Worm (Caenorhabditis elegans): Measurements from ENCODE around the gene fbxc-52.

DNA sequence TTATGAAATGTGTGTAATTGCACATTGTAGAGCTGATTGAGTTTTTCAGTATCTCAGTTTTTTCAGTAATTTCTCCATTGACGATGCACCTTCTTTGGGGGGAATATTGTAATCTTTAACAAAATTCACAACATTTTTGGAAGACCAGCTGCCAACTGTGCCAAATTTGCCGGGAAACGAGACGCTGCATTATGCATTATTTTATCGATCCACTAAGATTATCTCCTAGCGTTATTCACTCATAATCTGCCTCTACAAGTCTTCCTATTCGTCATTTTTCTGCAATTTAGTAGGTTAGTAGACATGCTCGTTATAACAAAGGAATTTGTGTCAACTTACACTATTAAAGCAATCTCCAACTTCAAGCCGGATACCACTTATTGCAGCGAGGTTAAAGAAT lies 14.7 kb downstream of the fbxc-52 start, which contains the start of the genes sdz-12 and bath-31:
- TF ChIP-seq nhr-28 (tag; optimal IDR thresholded peaks at IDR 0.05) (no peak), unc-39 (tag; optimal IDR thresholded peaks at IDR 0.05) (no peak), snpc-4 (tag; optimal IDR thresholded peaks at IDR 0.05) (no peak), M03D4.4 (tag; optimal IDR thresholded peaks at IDR 0.05) (no peak), unc-62 (GFP tag; optimal IDR thresholded peaks at IDR 0.05) (no peak), flh-1 (GFP tag; optimal IDR thresholded peaks at IDR 0.05) (no peak), lsy-2 (tag; optimal IDR thresholded peaks at IDR 0.05) (no peak), zip-8 (tag; optimal IDR thresholded peaks at IDR 0.05) (no peak), ham-2 (GFP tag; optimal IDR thresholded peaks at IDR 0.05) (no peak), nhr-2 (tag; optimal IDR thresholded peaks at IDR 0.05) (no peak), ceh-39 (tag; optimal IDR thresholded peaks at IDR 0.05) (no peak), ces-1 (GFP tag; optimal IDR thresholded peaks at IDR 0.05) (no peak), lin-32 (GFP tag; optimal IDR thresholded peaks at IDR 0.05) (no peak), lin-13 (tag; optimal IDR thresholded peaks at IDR 0.05) (no peak)
